Fruit fly (Drosophila melanogaster): ENCODE data around the gene CG13933.

CG13933 gene

DNA sequence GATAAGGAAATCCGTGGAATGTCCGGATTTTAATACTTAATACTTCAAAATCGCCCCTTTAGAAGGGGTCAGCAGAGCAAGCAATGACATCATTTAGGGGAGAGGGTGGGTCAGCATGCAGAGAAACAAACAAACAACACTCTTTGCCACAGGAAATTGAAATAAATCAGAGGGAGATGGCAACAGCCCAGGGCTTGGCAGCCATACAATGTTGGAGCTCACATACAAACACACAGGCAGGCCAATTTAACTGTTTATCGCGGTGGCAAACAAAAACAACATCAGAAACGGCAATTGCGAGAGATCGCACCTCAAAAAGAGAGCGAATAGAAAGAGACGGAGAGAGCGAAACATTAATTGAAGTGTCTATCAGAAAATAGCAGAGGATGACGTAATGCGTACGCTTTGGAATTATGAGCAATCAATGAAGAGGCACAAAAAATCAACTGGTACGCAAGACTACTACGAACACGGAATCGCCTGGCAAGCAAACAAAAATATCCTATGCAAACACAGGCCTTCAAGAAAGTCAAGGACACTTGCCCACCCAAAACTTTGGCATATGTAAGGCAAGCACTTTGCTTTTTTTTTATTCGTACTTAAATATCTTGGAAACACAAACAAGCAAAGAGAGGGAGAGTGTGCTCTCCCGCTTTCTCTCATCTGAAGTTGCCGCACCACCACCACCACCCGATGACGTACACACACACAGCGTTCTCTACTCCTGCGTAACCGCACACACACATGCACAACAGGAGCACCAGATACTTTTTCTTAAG lies 19.4 kb upstream of the CG13933 start (continued):
- TF ChIP-seq sim (GFP tag; IDR thresholded peaks at IDR 0.05) (0 out of 2 replicates have a peak, but pooled peaks have one; percentile 20), Trl (optimal IDR thresholded peaks at IDR 0.05) (peak; percentile 86 to 97), Trl (GFP tag; optimal IDR thresholded peaks at IDR 0.05) (peak; percentile 8), CG7928 (GFP tag; optimal IDR thresholded peaks at IDR 0.05) (peak; percentile 73), CG6175 (GFP tag; IDR thresholded peaks at IDR 0.05) (peak; percentile 53; the same call in 1 of the 3 replicates), CG11560 (tag; IDR thresholded peaks at IDR 0.05) (no peak), CG18476 (GFP tag; optimal IDR thresholded peaks at IDR 0.05) (peak; percentile 52), CG1647 (GFP tag; optimal IDR thresholded peaks at IDR 0.05) (no peak), Med (GFP tag) (peak; percentile 88), CG1024 (GFP tag; IDR thresholded peaks at IDR 0.05) (peak; percentile 52; the same call in 1 of the 2 replicates), caup (GFP tag; optimal IDR thresholded peaks at IDR 0.05; ENCODE audit: severe bottlenecking) (peak; percentile 81), CG15696 (tag; optimal IDR thresholded peaks at IDR 0.05) (no peak), pita (GFP tag; optimal IDR thresholded peaks at IDR 0.05) (no peak), Sry-δ (GFP tag; optimal IDR thresholded peaks at IDR 0.05) (no peak), Drgx (GFP tag; IDR thresholded peaks at IDR 0.05) (0 out of 2 replicates have a peak, but pooled peaks have one; percentile 19), CG18011 (GFP tag; optimal IDR thresholded peaks at IDR 0.05) (no peak), Hr3 (GFP tag; optimal IDR thresholded peaks at IDR 0.05) (no peak), dysf (GFP tag; IDR thresholded peaks at IDR 0.05) (peak; percentile 30; the same call in 1 of the 3 replicates), ewg (GFP tag; optimal IDR thresholded peaks at IDR 0.05) (no peak), salm (tag; optimal IDR thresholded peaks at IDR 0.05) (peak; percentile 52), Hr78 (GFP tag; optimal IDR thresholded peaks at IDR 0.05) (peak in 1 of 2 experiments; percentile 71), Aef1 (GFP tag; IDR thresholded peaks at IDR 0.05) (peak; percentile 64), CG34422 (GFP tag; IDR thresholded peaks at IDR 0.05) (peak; percentile 63; the same call in 2 of the 3 replicates), CG3281 (GFP tag; optimal IDR thresholded peaks at IDR 0.05) (peak; percentile 57), oc (tag; optimal IDR thresholded peaks at IDR 0.05) (no peak), Atf-2 (GFP tag; optimal IDR thresholded peaks at IDR 0.05) (no peak), MBD-R2 (GFP tag; IDR thresholded peaks at IDR 0.05) (peak; percentile 30; the same call in 1 of the 2 replicates), ci (GFP tag; IDR thresholded peaks at IDR 0.05) (peak; percentile 80), NFAT (GFP tag; IDR thresholded peaks at IDR 0.05) (no peak), CG33213 (GFP tag; optimal IDR thresholded peaks at IDR 0.05) (no peak), bigmax (GFP tag; optimal IDR thresholded peaks at IDR 0.05) (no peak), CG13296 (GFP tag; optimal IDR thresholded peaks at IDR 0.05) (peak; percentile 63), CG10147 (GFP tag; optimal IDR thresholded peaks at IDR 0.05) (no peak), zfh1 (GFP tag; IDR thresholded peaks at IDR 0.05) (0 out of 3 replicates have a peak, but pooled peaks have one; percentile 32), cg (GFP tag; optimal IDR thresholded peaks at IDR 0.05) (peak; percentile 88), ranshi (GFP tag; IDR thresholded peaks at IDR 0.05) (peak; percentile 11; the same call in 1 of the 2 replicates), CG6854 (GFP tag; optimal IDR thresholded peaks at IDR 0.05) (peak; percentile 31), luna (GFP tag; optimal IDR thresholded peaks at IDR 0.05) (no peak), Stat92E (GFP tag; optimal IDR thresholded peaks at IDR 0.05) (no peak), CG7271 (tag; optimal IDR thresholded peaks at IDR 0.05) (no peak), wek (GFP tag; optimal IDR thresholded peaks at IDR 0.05) (peak; percentile 67), dan (GFP tag; IDR thresholded peaks at IDR 0.05) (no peak), CG12236 (GFP tag; optimal IDR thresholded peaks at IDR 0.05) (no peak), CG13894 (tag; optimal IDR thresholded peaks at IDR 0.05) (peak; percentile 74), seq (GFP tag; IDR thresholded peaks at IDR 0.05) (peak; percentile 21; the same call in 1 of the 2 replicates), sens (GFP tag) (peak; percentile 28), grn (GFP tag; optimal IDR thresholded peaks at IDR 0.05) (peak; percentile 58), emc (GFP tag; optimal IDR thresholded peaks at IDR 0.05) (no peak), CG13624 (GFP tag; optimal IDR thresholded peaks at IDR 0.05) (peak; percentile 46)
